Worm (Caenorhabditis elegans) whole organism, mixed stage, embryonic: ENCODE measurements around the gene flp-21.

Source experiments
- M03D4.4 ChIP-seq: sonication (generic microtip); optimal IDR thresholded peaks from 2 replicates; lab custom pipeline; 2017; ENCODE audit warnings: mild to moderate bottlenecking, missing genetic modification characterization, missing compliant biosample characterization
- ceh-43 ChIP-seq: fragments of 200-800 bp; sonication (Bioruptor generic); optimal IDR thresholded peaks from 2 replicates; lab custom pipeline; 2018; ENCODE audit warnings: mild to moderate bottlenecking, missing genetic modification characterization, moderate library complexity, missing compliant biosample characterization
- ceh-83 ChIP-seq: fragments of 200-800 bp; sonication (Bioruptor generic); optimal IDR thresholded peaks from 2 replicates; lab custom pipeline; 2018; ENCODE audit warnings: mild to moderate bottlenecking, missing genetic modification characterization, missing compliant biosample characterization
- elt-1 ChIP-seq: sonication (generic microtip); optimal IDR thresholded peaks from 2 replicates; lab custom pipeline; 2017; ENCODE audit warnings: missing genetic modification characterization, mild to moderate bottlenecking, missing compliant biosample characterization, antibody characterized with exemption, moderate library complexity, borderline replicate concordance; ENCODE audit not compliant: insufficient read depth
- mab-5 ChIP-seq: fragments of 150-350 bp; optimal IDR thresholded peaks from 2 replicates; lab custom pipeline; 2014; ENCODE audit warnings: missing biosample characterization, missing genetic modification characterization
- nhr-28 ChIP-seq: fragments of 150-350 bp; optimal IDR thresholded peaks from 2 replicates; lab custom pipeline; 2014; ENCODE audit warnings: missing biosample characterization, missing genetic modification characterization
- nhr-76 ChIP-seq: sonication (generic microtip); optimal IDR thresholded peaks from 2 replicates; lab custom pipeline; 2017; ENCODE audit warnings: missing biosample characterization, missing genetic modification characterization

DNA sequence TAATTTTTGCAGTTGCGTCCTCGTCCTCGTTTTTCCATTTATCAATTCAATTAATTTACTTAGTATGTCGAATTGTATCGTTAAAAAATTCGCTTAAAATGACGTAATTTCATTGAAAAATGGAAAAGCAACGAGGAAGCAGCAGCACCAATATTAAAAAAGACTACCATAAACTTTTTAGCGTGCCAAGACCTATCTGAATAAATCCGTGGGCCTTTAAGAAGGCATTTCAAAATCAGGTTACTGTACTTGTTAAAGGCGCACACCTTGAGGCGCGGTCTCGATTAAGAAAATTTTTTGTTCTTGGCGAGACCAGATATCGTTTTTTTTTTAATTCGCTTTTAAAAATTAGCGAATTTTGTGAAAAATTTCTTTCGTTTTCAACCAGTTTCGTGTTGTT, 19.5 kb upstream of the flp-21 start:
- no peak for TF ChIP-seq nhr-28 (tag; lab: Kevin White, UChicago)
- no peak for TF ChIP-seq ceh-83
- TF ChIP-seq elt-1 (tag; lab: Kevin White, UChicago), result no peak
- no peak for TF ChIP-seq mab-5 (tag; lab: Kevin White, UChicago)
- TF ChIP-seq nhr-76 (tag; lab: Kevin White, UChicago), result no peak
- no peak for TF ChIP-seq M03D4.4
- TF ChIP-seq ceh-43 (GFP tag; lab: Kevin White, UChicago), result no peak
